Fruit fly (Drosophila melanogaster) whole organism, embryonic: ENCODE data around the gene CG10663.

Source experiments
- BEAF-32 ChIP-seq: fragments of 200-800 bp; sonication (Bioruptor generic); optimal IDR thresholded peaks from 3 replicates; lab custom pipeline; 2017; ENCODE audit warnings: missing biosample characterization, missing genetic modification characterization, mild to moderate bottlenecking, moderate library complexity, missing genetic modification reagents
- CG11695 ChIP-seq: fragments of 200-800 bp; sonication (Bioruptor generic); IDR thresholded peaks from 3 replicates; pipeline ENCODE4 v1.3.6; 2022; ENCODE audit warnings: missing biosample characterization, missing genetic modification characterization
- CG14710 ChIP-seq: fragments of 200-800 bp; sonication (Bioruptor generic); optimal IDR thresholded peaks from 3 replicates; lab custom pipeline; 2019; ENCODE audit warnings: missing biosample characterization, mild to moderate bottlenecking, missing genetic modification characterization, moderate library complexity
- CG14965 ChIP-seq: fragments of 200-800 bp; sonication (Bioruptor generic); optimal IDR thresholded peaks from 2 replicates; lab custom pipeline; 2016; ENCODE audit warnings: missing biosample characterization, missing genetic modification characterization, borderline replicate concordance
- CG15269 ChIP-seq: fragments of 200-800 bp; sonication (Bioruptor generic); optimal IDR thresholded peaks from 2 replicates; lab custom pipeline; 2018; ENCODE audit warnings: missing biosample characterization, mild to moderate bottlenecking, missing genetic modification characterization, moderate library complexity
- CG16863 ChIP-seq: fragments of 200-800 bp; sonication (Bioruptor generic); optimal IDR thresholded peaks from 3 replicates; lab custom pipeline; 2016; ENCODE audit warnings: missing biosample characterization, missing genetic modification characterization
- CG17612 ChIP-seq: fragments of 200-800 bp; sonication (Bioruptor generic); IDR thresholded peaks from 2 replicates; pipeline ENCODE4 v1.3.6; 2022; ENCODE audit warnings: missing biosample characterization, missing genetic modification characterization
- CG1792 ChIP-seq: fragments of 200-800 bp; sonication (Bioruptor generic); optimal IDR thresholded peaks from 2 replicates; lab custom pipeline; 2016; ENCODE audit warnings: missing biosample characterization, missing genetic modification characterization
- CG18764 ChIP-seq: fragments of 200-800 bp; sonication (Bioruptor generic); optimal IDR thresholded peaks from 3 replicates; lab custom pipeline; 2016; ENCODE audit warnings: missing biosample characterization, missing genetic modification characterization
- CG34376 ChIP-seq: fragments of 200-800 bp; sonication (Bioruptor generic); optimal IDR thresholded peaks from 2 replicates; lab custom pipeline; 2018; ENCODE audit warnings: missing biosample characterization, mild to moderate bottlenecking, missing genetic modification characterization
- CG34422 ChIP-seq: fragments of 200-800 bp; sonication (Bioruptor generic); IDR thresholded peaks from 3 replicates; pipeline ENCODE4 v1.3.6; 2022; ENCODE audit warnings: missing biosample characterization, missing genetic modification characterization
- CG4820 ChIP-seq: fragments of 200-800 bp; sonication (Bioruptor generic); optimal IDR thresholded peaks from 3 replicates; lab custom pipeline; 2016; ENCODE audit warnings: missing biosample characterization, missing genetic modification characterization
- CG6683 ChIP-seq: fragments of 200-800 bp; sonication (Bioruptor generic); optimal IDR thresholded peaks from 2 replicates; lab custom pipeline; 2017; ENCODE audit warnings: missing biosample characterization, mild to moderate bottlenecking, missing genetic modification characterization, missing genetic modification reagents
- CG7786 ChIP-seq: fragments of 200-800 bp; sonication (Bioruptor generic); optimal IDR thresholded peaks from 2 replicates; lab custom pipeline; 2016; ENCODE audit warnings: missing biosample characterization, missing genetic modification characterization
- CG9609 ChIP-seq: fragments of 200-800 bp; sonication (Bioruptor generic); optimal IDR thresholded peaks from 3 replicates; lab custom pipeline; 2016; ENCODE audit warnings: missing biosample characterization, missing genetic modification characterization
- CG9876 ChIP-seq: fragments of 200-800 bp; sonication (Bioruptor generic); optimal IDR thresholded peaks from 2 replicates; lab custom pipeline; 2016; ENCODE audit warnings: missing biosample characterization, missing genetic modification characterization
- CHES-1-like ChIP-seq: fragments of 200-800 bp; sonication (Bioruptor generic); optimal IDR thresholded peaks from 2 replicates; lab custom pipeline; 2016; ENCODE audit warnings: missing biosample characterization, missing genetic modification characterization
- D19B ChIP-seq: fragments of 200-800 bp; sonication (Bioruptor generic); optimal IDR thresholded peaks from 2 replicates; lab custom pipeline; 2017; ENCODE audit warnings: missing biosample characterization, mild to moderate bottlenecking, missing genetic modification characterization
- Deaf1 ChIP-seq: fragments of 200-800 bp; optimal IDR thresholded peaks from 3 replicates; lab custom pipeline; 2019; ENCODE audit warnings: missing biosample characterization, mild to moderate bottlenecking, missing genetic modification characterization, moderate library complexity
- Dek ChIP-seq: fragments of 200-800 bp; sonication (Bioruptor generic); optimal IDR thresholded peaks from 3 replicates; lab custom pipeline; 2019; ENCODE audit warnings: missing biosample characterization, mild to moderate bottlenecking, missing genetic modification characterization, moderate library complexity
- E2f2 ChIP-seq: fragments of 200-800 bp; sonication (Bioruptor generic); IDR thresholded peaks from 2 replicates; pipeline ENCODE4 v1.3.6; 2022; ENCODE audit warnings: missing biosample characterization, missing genetic modification characterization
- Eip74EF ChIP-seq, 2 experiments: fragments of 200-800 bp in 1 of 2; fragments of >200 bp in 1 of 2; sonication (Bioruptor generic) in 1 of 2; optimal IDR thresholded peaks; 2 replicates each; lab custom pipeline; 2017 to 2019; ENCODE audit warnings: missing biosample characterization in 2 of 2, missing genetic modification characterization in 2 of 2, mild to moderate bottlenecking in 1 of 2, moderate library complexity in 1 of 2
- Fer1 ChIP-seq: fragments of 200-800 bp; sonication (Bioruptor generic); optimal IDR thresholded peaks from 2 replicates; lab custom pipeline; 2017; ENCODE audit warnings: missing biosample characterization, mild to moderate bottlenecking, missing genetic modification characterization
- GATAe ChIP-seq: fragments of 200-800 bp; sonication (Bioruptor generic); conservative IDR thresholded peaks from 2 replicates; pipeline ENCODE4 v1.3.6; 2022; ENCODE audit warnings: missing biosample characterization, missing genetic modification characterization
- H15 ChIP-seq: fragments of 200-800 bp; sonication (Bioruptor generic); IDR thresholded peaks from 3 replicates; pipeline ENCODE4 v1.3.6; 2022; ENCODE audit warnings: missing biosample characterization, missing genetic modification characterization
- Oaz ChIP-seq: fragments of 200-800 bp; sonication (Bioruptor generic); IDR thresholded peaks from 2 replicates; pipeline ENCODE4 v1.3.6; 2022; ENCODE audit warnings: missing biosample characterization, missing genetic modification characterization
- Vsx1 ChIP-seq: fragments of 200-800 bp; sonication (Bioruptor generic); optimal IDR thresholded peaks from 2 replicates; lab custom pipeline; 2017; ENCODE audit warnings: missing biosample characterization, mild to moderate bottlenecking, missing genetic modification characterization, missing genetic modification reagents
- btn ChIP-seq: fragments of 200-800 bp; sonication (Bioruptor generic); optimal IDR thresholded peaks from 2 replicates; lab custom pipeline; 2016; ENCODE audit warnings: missing biosample characterization, missing genetic modification characterization
- caup ChIP-seq: fragments of 200-800 bp; sonication (Bioruptor generic); optimal IDR thresholded peaks from 3 replicates; lab custom pipeline; 2017; ENCODE audit warnings: missing biosample characterization, mild to moderate bottlenecking, missing genetic modification characterization, moderate library complexity; ENCODE audit not compliant: severe bottlenecking
- chinmo ChIP-seq: fragments of 200-800 bp; sonication (Bioruptor generic); IDR thresholded peaks from 4 replicates; pipeline ENCODE4 v1.3.6; 2022; ENCODE audit warnings: missing biosample characterization, missing genetic modification characterization; ENCODE audit not compliant: partially characterized antibody
- dati ChIP-seq: fragments of 200-800 bp; sonication (Bioruptor generic); IDR thresholded peaks from 2 replicates; pipeline ENCODE4 v1.3.6; 2022; ENCODE audit warnings: missing biosample characterization, missing genetic modification characterization
- disco-r ChIP-seq: fragments of 200-800 bp; sonication (Bioruptor generic); optimal IDR thresholded peaks from 2 replicates; lab custom pipeline; 2016; ENCODE audit warnings: missing biosample characterization, missing genetic modification characterization
- dm ChIP-seq: fragments of 200-800 bp; sonication (Bioruptor generic); optimal IDR thresholded peaks from 3 replicates; lab custom pipeline; 2016; ENCODE audit warnings: missing biosample characterization, missing genetic modification characterization
- dmrt99B ChIP-seq: fragments of 200-800 bp; sonication (Bioruptor generic); optimal IDR thresholded peaks from 2 replicates; lab custom pipeline; 2018; ENCODE audit warnings: missing biosample characterization, mild to moderate bottlenecking, missing genetic modification characterization, moderate library complexity
- dysf ChIP-seq: fragments of 200-800 bp; sonication (Bioruptor generic); IDR thresholded peaks from 3 replicates; pipeline ENCODE4 v1.3.6; 2022; ENCODE audit warnings: missing biosample characterization, missing genetic modification characterization
- fd3F ChIP-seq: fragments of 200-800 bp; sonication (Bioruptor generic); optimal IDR thresholded peaks from 2 replicates; lab custom pipeline; 2018; ENCODE audit warnings: missing biosample characterization, mild to moderate bottlenecking, missing genetic modification characterization, moderate library complexity
- gce ChIP-seq: fragments of 200-800 bp; sonication (Bioruptor generic); IDR thresholded peaks from 3 replicates; pipeline ENCODE4 v1.3.6; 2022; ENCODE audit warnings: missing biosample characterization, missing genetic modification characterization
- gcm2 ChIP-seq: fragments of 200-800 bp; sonication (Bioruptor generic); optimal IDR thresholded peaks from 2 replicates; lab custom pipeline; 2016; ENCODE audit warnings: missing biosample characterization, missing genetic modification characterization
- ham ChIP-seq: fragments of 200-800 bp; sonication (Bioruptor generic); IDR thresholded peaks from 2 replicates; pipeline ENCODE4 v1.3.6; 2022; ENCODE audit warnings: missing biosample characterization, missing genetic modification characterization
- jing ChIP-seq: fragments of 200-800 bp; sonication (Bioruptor generic); optimal IDR thresholded peaks from 2 replicates; lab custom pipeline; 2018; ENCODE audit warnings: missing biosample characterization, mild to moderate bottlenecking, missing genetic modification characterization
- jumu ChIP-seq: fragments of 200-800 bp; sonication (Bioruptor generic); optimal IDR thresholded peaks from 3 replicates; lab custom pipeline; 2016; ENCODE audit warnings: missing biosample characterization, missing genetic modification characterization
- nau ChIP-seq: fragments of 200-800 bp; sonication (Bioruptor generic); optimal IDR thresholded peaks from 3 replicates; lab custom pipeline; 2017; ENCODE audit warnings: missing biosample characterization, mild to moderate bottlenecking, missing genetic modification characterization, missing genetic modification reagents
- nmo ChIP-seq: fragments of 200-800 bp; sonication (Bioruptor generic); optimal IDR thresholded peaks from 2 replicates; lab custom pipeline; 2018; ENCODE audit warnings: missing biosample characterization, mild to moderate bottlenecking, missing genetic modification characterization, moderate library complexity
- row ChIP-seq: fragments of 200-800 bp; sonication (Bioruptor generic); IDR thresholded peaks from 3 replicates; pipeline ENCODE4 v1.3.6; 2022; ENCODE audit warnings: missing biosample characterization, missing genetic modification characterization
- sens ChIP-seq: fragments of 200-800 bp; sonication (Bioruptor generic); peaks from one replicate; lab custom pipeline; 2016; ENCODE audit warnings: missing biosample characterization, missing genetic modification characterization
- sim ChIP-seq: fragments of 200-800 bp; sonication (Bioruptor generic); IDR thresholded peaks from 2 replicates; pipeline ENCODE4 v1.3.6; 2022; ENCODE audit warnings: missing biosample characterization, missing genetic modification characterization
- stwl ChIP-seq: fragments of 200-800 bp; sonication (Bioruptor generic); optimal IDR thresholded peaks from 3 replicates; lab custom pipeline; 2018; ENCODE audit warnings: missing biosample characterization, mild to moderate bottlenecking, missing genetic modification characterization, moderate library complexity
- trh ChIP-seq: fragments of 200-800 bp; sonication (Bioruptor generic); optimal IDR thresholded peaks from 2 replicates; lab custom pipeline; 2016; ENCODE audit warnings: missing biosample characterization, missing genetic modification characterization
- tx ChIP-seq: fragments of 200-800 bp; sonication (Bioruptor generic); optimal IDR thresholded peaks from 2 replicates; lab custom pipeline; 2016; ENCODE audit warnings: missing biosample characterization, missing genetic modification characterization
- unc-4 ChIP-seq: fragments of 200-800 bp; sonication (Bioruptor generic); IDR thresholded peaks from 2 replicates; pipeline ENCODE4 v1.3.6; 2022; ENCODE audit warnings: missing biosample characterization, missing genetic modification characterization; ENCODE audit not compliant: partially characterized antibody

CG10663 gene

dm6 chr3L:12482917-12483316 lies 1.9 kb downstream of the CG10663 start (continued):
- no peak for TF ChIP-seq CG9876 (GFP tag; lab: Kevin White, UChicago)
- peak; percentile 73 for TF ChIP-seq CG14710 (tag; lab: Kevin White, UChicago)
- no peak for TF ChIP-seq chinmo
- TF ChIP-seq dati (GFP tag; lab: Robert Waterston, UW): 0 out of 2 replicates have a peak, but pooled peaks have one; percentile 58
- 0 out of 2 replicates have a peak, but pooled peaks have one; percentile 33 for TF ChIP-seq Oaz (GFP tag; lab: Robert Waterston, UW)
- TF ChIP-seq Deaf1 (tag; lab: Kevin White, UChicago): peak; percentile 39
- peak; percentile 48 for TF ChIP-seq gcm2 (GFP tag; lab: Kevin White, UChicago)
- TF ChIP-seq sens (GFP tag; lab: Kevin White, UChicago): peak; percentile 95
- peak; percentile 44 for TF ChIP-seq CG1792 (GFP tag; lab: Kevin White, UChicago)
- peak; percentile 92 for TF ChIP-seq dmrt99B (tag; lab: Kevin White, UChicago)
- peak; percentile 69 for TF ChIP-seq nau (GFP tag; lab: Kevin White, UChicago)
- peak; percentile 62 for TF ChIP-seq trh (GFP tag; lab: Kevin White, UChicago)
- TF ChIP-seq row (GFP tag; lab: Robert Waterston, UW): peak; percentile 75
- TF ChIP-seq unc-4 (GFP tag; lab: Robert Waterston, UW): no peak
- peak; percentile 22 for TF ChIP-seq jumu (GFP tag; lab: Kevin White, UChicago)
- TF ChIP-seq btn (GFP tag; lab: Kevin White, UChicago): peak; percentile 4
- peak; percentile 60 for TF ChIP-seq CG16863
- peak; percentile 72 for TF ChIP-seq Fer1
- no peak for TF ChIP-seq BEAF-32 (GFP tag; lab: Kevin White, UChicago)
- no peak for TF ChIP-seq tx (GFP tag; lab: Kevin White, UChicago)
- no peak for TF ChIP-seq CG14965 (GFP tag; lab: Kevin White, UChicago)
- TF ChIP-seq CG34376 (GFP tag; lab: Kevin White, UChicago): no peak
- peak; percentile 42 for TF ChIP-seq jing
- TF ChIP-seq disco-r (GFP tag; lab: Kevin White, UChicago): no peak
- no peak for TF ChIP-seq stwl (tag; lab: Kevin White, UChicago)
- peak; percentile 42; the same call in 1 of the 3 replicates for TF ChIP-seq gce (GFP tag; lab: Robert Waterston, UW)
- TF ChIP-seq E2f2 (GFP tag; lab: Robert Waterston, UW): peak; percentile 8; the same call in 1 of the 2 replicates
- TF ChIP-seq CG18764 (GFP tag; lab: Kevin White, UChicago): peak; percentile 20
- TF ChIP-seq CG34422: peak; percentile 64; the same call in 2 of the 3 replicates
- peak; percentile 16 for TF ChIP-seq D19B (GFP tag; lab: Kevin White, UChicago)
- TF ChIP-seq CHES-1-like (GFP tag; lab: Kevin White, UChicago): no peak
- TF ChIP-seq dysf (GFP tag; lab: Robert Waterston, UW): peak; percentile 78
- peak in 1 of 2 experiments; percentile 63 for TF ChIP-seq Eip74EF (GFP tag; optimal IDR thresholded peaks at IDR 0.05; lab: Kevin White, UChicago)
- 0 out of 2 replicates have a peak, but pooled peaks have one; percentile 9 for TF ChIP-seq GATAe (GFP tag; lab: Robert Waterston, UW)
- no peak for TF ChIP-seq ham (GFP tag; lab: Robert Waterston, UW)
- peak; percentile 62; the same call in 1 of the 3 replicates for TF ChIP-seq H15 (GFP tag; lab: Robert Waterston, UW)
- TF ChIP-seq caup (GFP tag; lab: Kevin White, UChicago): peak; percentile 56
- peak; percentile 1 for TF ChIP-seq CG7786
- TF ChIP-seq Dek (tag; lab: Kevin White, UChicago): peak; percentile 63
- TF ChIP-seq nmo: peak; percentile 88
- TF ChIP-seq CG4820 (GFP tag; lab: Kevin White, UChicago): peak; percentile 67
- peak; percentile 45 for TF ChIP-seq dm (GFP tag; lab: Kevin White, UChicago)
- no peak; the same call in 1 of the 2 replicates for TF ChIP-seq CG17612 (GFP tag; lab: Robert Waterston, UW)
- TF ChIP-seq CG9609 (GFP tag; lab: Kevin White, UChicago): peak; percentile 15
- peak; percentile 88 for TF ChIP-seq CG15269 (tag; lab: Kevin White, UChicago)
- peak; percentile 32; the same call in 1 of the 2 replicates for TF ChIP-seq sim
- peak; percentile 62 for TF ChIP-seq Vsx1
- TF ChIP-seq CG11695 (GFP tag; lab: Robert Waterston, UW): peak; percentile 81
- peak; percentile 63 for TF ChIP-seq fd3F (GFP tag; lab: Kevin White, UChicago)
- TF ChIP-seq CG6683 (GFP tag; lab: Kevin White, UChicago): peak; percentile 19
